Worm (Caenorhabditis elegans) whole organism, L1 larva: Measurements from ENCODE around the gene pdf-1.

ENCODE experiments used
- C04F5.9 ChIP-seq: sonication (generic microtip); optimal IDR thresholded peaks from 2 replicates; lab custom pipeline; 2016; ENCODE audit warnings: missing genetic modification characterization, missing compliant biosample characterization
- F16B12.6 ChIP-seq: fragments of 150-350 bp; optimal IDR thresholded peaks from 2 replicates; lab custom pipeline; 2014; ENCODE audit warnings: missing biosample characterization, missing genetic modification characterization
- Y116A8C.19 ChIP-seq: sonication (generic microtip); optimal IDR thresholded peaks from 2 replicates; lab custom pipeline; 2016; ENCODE audit warnings: missing compliant biosample characterization, missing genetic modification characterization, borderline replicate concordance
- alr-1 ChIP-seq: fragments of 200-800 bp; sonication (Bioruptor generic); optimal IDR thresholded peaks from 2 replicates; lab custom pipeline; 2018; ENCODE audit warnings: borderline replicate concordance, mild to moderate bottlenecking, missing genetic modification characterization, missing compliant biosample characterization
- blmp-1 ChIP-seq: fragments of 150-350 bp; optimal IDR thresholded peaks from 2 replicates; lab custom pipeline; 2014; ENCODE audit warnings: missing biosample characterization, missing genetic modification characterization
- ceh-90 ChIP-seq: sonication (generic microtip); optimal IDR thresholded peaks from 2 replicates; lab custom pipeline; 2016; ENCODE audit warnings: missing genetic modification characterization, missing compliant biosample characterization
- dpl-1 ChIP-seq, 3 experiments: fragments of 150-350 bp in 2 of 3; sonication (generic microtip) in 1 of 3; optimal IDR thresholded peaks; 2 replicates each; lab custom pipeline; 2014 to 2017; ENCODE audit warnings: missing biosample characterization in 3 of 3, missing genetic modification characterization in 3 of 3, missing genetic modification reagents in 3 of 3
- efl-1 ChIP-seq, 4 experiments: fragments of 150-350 bp; optimal IDR thresholded peaks in 3 of 4; peaks in 1 of 4; 1 replicate in 1 of 4; 2 replicates in 3 of 4; lab custom pipeline; 2014; ENCODE audit warnings: missing biosample characterization in 2 of 4, missing genetic modification characterization in 2 of 4, missing genetic modification reagents in 2 of 4
- egl-13 ChIP-seq: sonication (generic microtip); optimal IDR thresholded peaks from 2 replicates; lab custom pipeline; 2016; ENCODE audit warnings: missing genotype, missing genetic modification reagents, missing genetic modification characterization, missing compliant biosample characterization
- elt-2 ChIP-seq: sonication (generic microtip); optimal IDR thresholded peaks from 2 replicates; lab custom pipeline; 2016; ENCODE audit warnings: missing genetic modification characterization, mild to moderate bottlenecking, inconsistent platforms, missing compliant biosample characterization, missing genetic modification reagents
- hlh-17 ChIP-seq: fragments of 200-800 bp; sonication (Bioruptor generic); optimal IDR thresholded peaks from 2 replicates; lab custom pipeline; 2018; ENCODE audit warnings: missing genetic modification characterization, mild to moderate bottlenecking, missing compliant biosample characterization, moderate library complexity, borderline replicate concordance
- hpl-2 ChIP-seq: fragments of 150-350 bp; optimal IDR thresholded peaks from 2 replicates; lab custom pipeline; 2014; ENCODE audit warnings: missing biosample characterization, missing genetic modification reagents, missing genetic modification characterization
- isw-1 ChIP-seq: fragments of 200-800 bp; sonication (Bioruptor generic); IDR thresholded peaks from 2 replicates; pipeline ENCODE4 v1.3.6; 2022; ENCODE audit warnings: missing genetic modification characterization, missing compliant biosample characterization
- jun-1 ChIP-seq: fragments of 150-350 bp; optimal IDR thresholded peaks from 2 replicates; lab custom pipeline; 2014; ENCODE audit warnings: missing biosample characterization, missing genetic modification reagents, missing genetic modification characterization
- lin-14 ChIP-seq: fragments of 200-800 bp; sonication (Bioruptor generic); optimal IDR thresholded peaks from 2 replicates; lab custom pipeline; 2018; ENCODE audit warnings: mild to moderate bottlenecking, missing genetic modification characterization, moderate library complexity, missing compliant biosample characterization
- lir-3 ChIP-seq: sonication (generic microtip); optimal IDR thresholded peaks from 2 replicates; lab custom pipeline; 2016; ENCODE audit warnings: mild to moderate bottlenecking, missing genetic modification characterization, moderate library complexity, missing compliant biosample characterization; ENCODE audit not compliant: poor library complexity
- lsy-2 ChIP-seq, 2 experiments: fragments of 150-350 bp; optimal IDR thresholded peaks; 2 replicates each; lab custom pipeline; 2014; ENCODE audit warnings: missing biosample characterization in 2 of 2, missing genetic modification characterization in 2 of 2
- nhr-12 ChIP-seq: sonication (generic microtip); optimal IDR thresholded peaks from 2 replicates; lab custom pipeline; 2017; ENCODE audit warnings: missing biosample characterization, missing genetic modification characterization
- nhr-20 ChIP-seq: sonication (generic microtip); optimal IDR thresholded peaks from 2 replicates; lab custom pipeline; 2016; ENCODE audit warnings: mild to moderate bottlenecking, missing genetic modification characterization, missing compliant biosample characterization
- nhr-47 ChIP-seq: sonication (generic microtip); optimal IDR thresholded peaks from 2 replicates; lab custom pipeline; 2016; ENCODE audit warnings: mild to moderate bottlenecking, missing genetic modification characterization, moderate library complexity, missing compliant biosample characterization
- nhr-85 ChIP-seq: sonication (generic microtip); peaks from one replicate; lab custom pipeline; 2016; ENCODE audit warnings: missing genetic modification characterization, inconsistent platforms, missing compliant biosample characterization
- pqm-1 ChIP-seq: sonication (generic microtip); optimal IDR thresholded peaks from 3 replicates; lab custom pipeline; 2017; ENCODE audit warnings: missing biosample characterization, missing genetic modification characterization
- rnt-1 ChIP-seq: sonication (generic microtip); optimal IDR thresholded peaks from 2 replicates; lab custom pipeline; 2016; ENCODE audit warnings: mild to moderate bottlenecking, missing genetic modification characterization, moderate library complexity, missing compliant biosample characterization
- sox-4 ChIP-seq: sonication (generic microtip); optimal IDR thresholded peaks from 2 replicates; lab custom pipeline; 2016; ENCODE audit warnings: missing genetic modification characterization, missing compliant biosample characterization
- unc-30 ChIP-seq: sonication (generic microtip); optimal IDR thresholded peaks from 2 replicates; lab custom pipeline; 2017; ENCODE audit warnings: missing biosample characterization, missing genetic modification characterization
- unc-62 ChIP-seq: fragments of 150-350 bp; optimal IDR thresholded peaks from 2 replicates; lab custom pipeline; 2014; ENCODE audit warnings: missing biosample characterization, missing genetic modification reagents, missing genetic modification characterization
- unc-98 ChIP-seq: fragments of 200-800 bp; sonication (Bioruptor generic); IDR thresholded peaks from 2 replicates; pipeline ENCODE4 v1.3.6; 2022; ENCODE audit warnings: missing genetic modification characterization, missing compliant biosample characterization
- vab-15 ChIP-seq: sonication (generic microtip); optimal IDR thresholded peaks from 2 replicates; lab custom pipeline; 2017; ENCODE audit warnings: missing genotype, mild to moderate bottlenecking, missing genetic modification characterization, missing compliant biosample characterization
- ztf-4 ChIP-seq: fragments of 150-350 bp; optimal IDR thresholded peaks from 2 replicates; lab custom pipeline; 2014; ENCODE audit warnings: missing biosample characterization, missing genetic modification characterization

pdf-1 gene

ce11 chrIII:6945747-6946146 lies 33.5 kb upstream of the pdf-1 start, which contains the start of gene abu-13:
TSS of gene abu-13 (minus strand) at chrIII:6945898.
- TF ChIP-seq blmp-1 (peak; percentile 93), nhr-20 (tag; lab: Kevin White, UChicago) (no peak), F16B12.6 (tag; lab: Kevin White, UChicago) (no peak), unc-62 (GFP tag; lab: Kevin White, UChicago) (no peak), elt-2 (tag; lab: Kevin White, UChicago) (no peak), hpl-2 (GFP tag; lab: Kevin White, UChicago) (no peak), lir-3 (tag; lab: Kevin White, UChicago) (no peak), unc-98 (GFP tag; lab: Robert Waterston, UW) (no peak), lsy-2 (tag; optimal IDR thresholded peaks at IDR 0.05; lab: Kevin White, UChicago) (no peak), lin-14 (GFP tag; lab: Kevin White, UChicago) (no peak), isw-1 (GFP tag; lab: Robert Waterston, UW) (no peak), nhr-85 (peak; percentile 19), efl-1 (optimal IDR thresholded peaks at IDR 0.05; lab: Kevin White, UChicago) (no peak), efl-1 (GFP tag; optimal IDR thresholded peaks at IDR 0.05 in 1 of 2; lab: Kevin White, UChicago) (peak in 1 of 2 experiments; percentile 21), sox-4 (no peak), egl-13 (tag; lab: Kevin White, UChicago) (no peak), nhr-12 (tag; lab: Kevin White, UChicago) (no peak)

- TF ChIP-seq efl-1 (optimal IDR thresholded peaks at IDR 0.05; lab: Kevin White, UChicago) (no peak), efl-1 (GFP tag; optimal IDR thresholded peaks at IDR 0.05 in 1 of 2; lab: Kevin White, UChicago) (peak in 1 of 2 experiments; percentile 18), unc-62 (GFP tag; lab: Kevin White, UChicago) (no peak), rnt-1 (tag; lab: Kevin White, UChicago) (no peak)
Observed at ce11 chrIII:6945319-6945718, 33.0 kb upstream of the pdf-1 start.

- TF ChIP-seq C04F5.9 (tag; lab: Kevin White, UChicago) (no peak), hlh-17 (GFP tag; lab: Kevin White, UChicago) (no peak), dpl-1 (GFP tag; optimal IDR thresholded peaks at IDR 0.05; lab: Kevin White, UChicago) (no peak), nhr-47 (tag; lab: Kevin White, UChicago) (no peak), Y116A8C.19 (no peak), alr-1 (tag; lab: Kevin White, UChicago) (no peak), vab-15 (tag; lab: Kevin White, UChicago) (no peak), pqm-1 (tag; lab: Kevin White, UChicago) (no peak), jun-1 (tag; lab: Kevin White, UChicago) (no peak), ztf-4 (tag; lab: Kevin White, UChicago) (no peak)
Observed at ce11 chrIII:6939523-6939922, 27.2 kb upstream of the pdf-1 start, which contains the start of gene F57B9.3. TSS of gene F57B9.3 (plus strand) at chrIII:6939823.

ce11 chrIII:6935269-6936017 lies 23.2 kb upstream of the pdf-1 start, which contains the start of the genes F57B9.8 and coq-2:
TSS of gene F57B9.8 (minus strand) at chrIII:6935319.
TSS of gene coq-2 (plus strand) at chrIII:6935967.
- TF ChIP-seq unc-30 (tag; lab: Kevin White, UChicago) (no peak), unc-62 (GFP tag; lab: Kevin White, UChicago) (no peak)

- TF ChIP-seq lsy-2 (tag; optimal IDR thresholded peaks at IDR 0.05; lab: Kevin White, UChicago) (peak in 1 of 2 experiments; percentile 18), ceh-90 (tag; lab: Kevin White, UChicago) (no peak)
- TF ChIP-seq, all 84 proteins: peak for 1
Observed at ce11 chrIII:6931896-6932295, 19.6 kb upstream of the pdf-1 start, which contains the start of gene byn-1. TSS of gene byn-1 (plus strand) at chrIII:6932001.
